Fruit fly (Drosophila melanogaster): Measurements from ENCODE around the gene tkv.

Gene tkv

dm6 chr2L:5277262-5278008 lies 6.3 kb upstream of the tkv start (continued):
- TF ChIP-seq chinmo (GFP tag; IDR thresholded peaks at IDR 0.05; ENCODE audit: partially characterized antibody) (no peak), CG7839 (tag; optimal IDR thresholded peaks at IDR 0.05) (no peak), CG5180 (GFP tag; optimal IDR thresholded peaks at IDR 0.05) (no peak), CG2129 (GFP tag; IDR thresholded peaks at IDR 0.05; ENCODE audit: partially characterized antibody) (no peak), Hmx (GFP tag; optimal IDR thresholded peaks at IDR 0.05) (no peak), hb (GFP tag; IDR thresholded peaks at IDR 0.05; ENCODE audit: partially characterized antibody) (no peak), bbx (GFP tag; IDR thresholded peaks at IDR 0.05; ENCODE audit: partially characterized antibody) (no peak), Camta (GFP tag; optimal IDR thresholded peaks at IDR 0.05) (no peak), NfI (GFP tag; optimal IDR thresholded peaks at IDR 0.05) (no peak), grn (GFP tag; optimal IDR thresholded peaks at IDR 0.05) (peak; percentile 6), Fer3 (tag; optimal IDR thresholded peaks at IDR 0.05) (no peak), Trl (optimal IDR thresholded peaks at IDR 0.05) (no peak), Trl (GFP tag; optimal IDR thresholded peaks at IDR 0.05) (no peak), CG16815 (GFP tag; optimal IDR thresholded peaks at IDR 0.05) (no peak), Ssrp (tag; optimal IDR thresholded peaks at IDR 0.05) (no peak), wdn (GFP tag; IDR thresholded peaks at IDR 0.05) (no peak), Dad (GFP tag; optimal IDR thresholded peaks at IDR 0.05) (no peak), CG15479 (GFP tag; optimal IDR thresholded peaks at IDR 0.05) (peak; percentile 90), ERR (GFP tag; optimal IDR thresholded peaks at IDR 0.05) (no peak), HHEX (GFP tag; optimal IDR thresholded peaks at IDR 0.05) (no peak), sr (GFP tag; IDR thresholded peaks at IDR 0.05) (no peak), cad (GFP tag; optimal IDR thresholded peaks at IDR 0.05) (peak; percentile 92), CG12769 (tag; optimal IDR thresholded peaks at IDR 0.05) (no peak), CG32767 (GFP tag; IDR thresholded peaks at IDR 0.05) (no peak), amos (GFP tag; IDR thresholded peaks at IDR 0.05; ENCODE audit: partially characterized antibody) (peak; percentile 8; the same call in 1 of the 2 replicates), hth (optimal IDR thresholded peaks at IDR 0.05) (no peak), nom (GFP tag; optimal IDR thresholded peaks at IDR 0.05) (no peak), zen2 (GFP tag; IDR thresholded peaks at IDR 0.05; ENCODE audit: partially characterized antibody) (no peak), hbn (GFP tag; IDR thresholded peaks at IDR 0.05; ENCODE audit: partially characterized antibody) (no peak), stc (GFP tag; IDR thresholded peaks at IDR 0.05) (no peak), NK7.1 (GFP tag; optimal IDR thresholded peaks at IDR 0.05) (no peak), crol (GFP tag; IDR thresholded peaks at IDR 0.05) (no peak), CG1529 (GFP tag; optimal IDR thresholded peaks at IDR 0.05) (no peak), Optix (GFP tag; IDR thresholded peaks at IDR 0.05) (no peak), Pdp1 (GFP tag; optimal IDR thresholded peaks at IDR 0.05) (no peak), vvl (GFP tag; IDR thresholded peaks at IDR 0.05) (no peak), Xrp1 (GFP tag; IDR thresholded peaks at IDR 0.05) (no peak)

DNA sequence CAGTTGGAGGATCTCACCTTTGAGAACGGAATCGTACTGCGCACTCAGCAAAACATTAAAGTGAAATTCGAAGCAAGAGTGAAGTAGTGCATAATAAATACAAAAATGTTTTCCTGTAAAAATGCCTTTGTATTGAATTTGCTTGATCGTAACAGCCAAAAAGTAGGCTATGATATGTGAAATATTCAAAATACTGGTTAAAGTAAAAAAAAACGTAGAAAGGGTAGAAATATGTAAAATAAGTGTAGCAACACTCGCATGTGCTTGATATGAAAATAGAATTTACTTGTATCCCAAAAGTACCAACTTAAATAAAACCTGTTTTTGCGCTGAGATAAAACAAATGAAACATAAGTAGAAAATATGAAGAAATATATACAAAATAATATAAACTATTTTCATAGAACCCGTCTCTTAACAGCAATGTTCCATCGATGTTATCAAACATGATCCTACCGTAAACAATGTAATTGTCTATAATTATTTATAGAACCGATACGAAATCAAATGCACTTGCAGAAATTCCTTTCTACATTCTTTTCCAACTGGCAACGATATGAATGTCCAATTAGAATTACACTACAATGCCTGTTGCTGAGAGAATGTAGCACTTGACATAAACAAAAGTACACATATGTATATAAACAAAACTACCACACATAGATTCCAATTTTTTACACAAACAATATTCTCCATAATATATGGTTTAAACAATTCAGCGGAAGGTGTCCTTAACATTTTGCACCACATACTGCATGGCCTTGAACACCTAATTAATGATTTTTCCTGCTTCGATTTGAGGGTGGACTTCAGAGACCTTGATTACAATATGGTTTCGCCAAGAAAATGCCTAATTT lies 741 bp downstream of the tkv start:
- TF ChIP-seq tna (GFP tag; IDR thresholded peaks at IDR 0.05; ENCODE audit: partially characterized antibody) (no peak), CG14441 (GFP tag; IDR thresholded peaks at IDR 0.05) (no peak), gsb (GFP tag; IDR thresholded peaks at IDR 0.05) (no peak), Ada2b (GFP tag; IDR thresholded peaks at IDR 0.05) (no peak), Max (GFP tag; optimal IDR thresholded peaks at IDR 0.05) (no peak), Hey (tag; optimal IDR thresholded peaks at IDR 0.05) (no peak), CG11456 (GFP tag; IDR thresholded peaks at IDR 0.05) (no peak), Deaf1 (tag; optimal IDR thresholded peaks at IDR 0.05) (no peak), CG17829 (tag; optimal IDR thresholded peaks at IDR 0.05) (no peak), Dfd (GFP tag; optimal IDR thresholded peaks at IDR 0.05) (no peak), ems (GFP tag; optimal IDR thresholded peaks at IDR 0.05) (no peak), zen (tag; optimal IDR thresholded peaks at IDR 0.05) (no peak), Med (GFP tag) (no peak), ro (GFP tag; IDR thresholded peaks at IDR 0.05) (no peak)
